Fruit fly (Drosophila melanogaster) S2 (cell line): ENCODE results near the gene Abd-B.

Experiments used
- CG8478 ChIP-seq: fragments of >200 bp; optimal IDR thresholded peaks from 2 replicates; lab custom pipeline; 2018
- CTCF ChIP-seq, 2 experiments: fragments of >200 bp; optimal IDR thresholded peaks; 2 replicates each; lab custom pipeline; 2018

DNA sequence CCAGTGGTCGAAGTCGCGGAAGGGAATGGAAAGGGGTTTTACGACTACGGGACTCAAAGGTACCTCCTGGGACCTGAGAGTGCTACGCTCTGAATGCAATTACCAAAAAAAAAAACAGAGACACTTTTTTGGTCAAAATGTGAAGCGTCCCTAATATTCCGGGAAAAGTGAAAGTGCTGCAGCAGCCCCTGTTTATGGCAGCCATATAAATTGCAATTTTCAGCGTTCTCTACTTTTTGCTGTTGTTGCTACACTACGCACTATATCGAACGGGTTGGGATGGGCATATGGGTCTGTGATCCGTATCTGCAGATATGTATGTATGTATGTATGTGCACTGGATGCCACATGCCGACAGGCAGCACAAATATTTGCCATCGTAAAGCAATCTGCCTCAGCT, 80.0 kb downstream of the Abd-B start:
- no peak for TF ChIP-seq CG8478 (lab: Kevin White, UChicago)
- no peak for TF ChIP-seq CTCF (optimal IDR thresholded peaks at IDR 0.05; lab: Kevin White, UChicago)
